Worm (Caenorhabditis elegans) whole organism, midembryonic: Measurements from ENCODE around the gene marb-1.

Experiments used
- T22C8.4 ChIP-seq: fragments of 200-800 bp; sonication (Bioruptor generic); IDR thresholded peaks from 2 replicates; pipeline ENCODE4 v1.3.6; 2022; ENCODE audit warnings: missing genetic modification characterization, missing compliant biosample characterization
- cog-1 ChIP-seq: sonication (generic microtip); optimal IDR thresholded peaks from 2 replicates; lab custom pipeline; 2016; ENCODE audit warnings: missing genetic modification characterization, missing compliant biosample characterization
- flt-1 ChIP-seq: fragments of 200-800 bp; sonication (Bioruptor generic); IDR thresholded peaks from 2 replicates; pipeline ENCODE4 v1.3.6; 2022; ENCODE audit warnings: missing genetic modification characterization, missing compliant biosample characterization
- klf-2 ChIP-seq: fragments of 200-800 bp; sonication (Bioruptor generic); conservative IDR thresholded peaks from 2 replicates; pipeline ENCODE4 v1.3.6; 2022; ENCODE audit warnings: missing genetic modification reagents, missing genetic modification characterization, missing compliant biosample characterization
- med-1 ChIP-seq: sonication (generic microtip); optimal IDR thresholded peaks from 2 replicates; lab custom pipeline; 2017; ENCODE audit warnings: missing genetic modification characterization, mild to moderate bottlenecking, missing compliant biosample characterization, antibody characterized with exemption, missing genetic modification reagents; ENCODE audit not compliant: insufficient read depth
- ref-1 ChIP-seq: fragments of 200-800 bp; sonication (Bioruptor generic); conservative IDR thresholded peaks from 2 replicates; pipeline ENCODE4 v1.3.6; 2022; ENCODE audit warnings: missing genetic modification reagents, missing genetic modification characterization, missing compliant biosample characterization
- tab-1 ChIP-seq: fragments of 200-800 bp; sonication (Bioruptor generic); IDR thresholded peaks from 2 replicates; pipeline ENCODE4 v1.3.6; 2022; ENCODE audit warnings: missing genetic modification characterization, missing compliant biosample characterization
- ztf-23 ChIP-seq: fragments of 200-800 bp; sonication (Bioruptor generic); IDR thresholded peaks from 2 replicates; pipeline ENCODE4 v1.3.6; 2022; ENCODE audit warnings: missing genetic modification reagents, missing genetic modification characterization, missing compliant biosample characterization
- ztf-29 ChIP-seq: fragments of 200-800 bp; sonication (Bioruptor generic); IDR thresholded peaks from 2 replicates; pipeline ENCODE4 v1.3.6; 2022; ENCODE audit warnings: missing genetic modification reagents, missing genetic modification characterization, missing compliant biosample characterization

Gene marb-1

ce11 chrIV:12218253-12218652 is 9.4 kb upstream of the marb-1 start:
- TF ChIP-seq flt-1 (GFP tag; lab: Robert Waterston, UW): no peak
- no peak for TF ChIP-seq cog-1 (tag; lab: Kevin White, UChicago)
- TF ChIP-seq ref-1 (GFP tag; lab: Robert Waterston, UW): no peak
- no peak for TF ChIP-seq T22C8.4
- TF ChIP-seq klf-2 (GFP tag; lab: Robert Waterston, UW): no peak
- TF ChIP-seq tab-1 (GFP tag; lab: Robert Waterston, UW): no peak
- TF ChIP-seq ztf-29 (GFP tag; lab: Robert Waterston, UW): no peak
- no peak for TF ChIP-seq ztf-23 (GFP tag; lab: Robert Waterston, UW)
- no peak for TF ChIP-seq med-1 (GFP tag; lab: Kevin White, UChicago)

ce11 chrIV:12217142-12217541 is 8.3 kb upstream of the marb-1 start:
- no peak for TF ChIP-seq ztf-29 (GFP tag; lab: Robert Waterston, UW)
- no peak for TF ChIP-seq ztf-23 (GFP tag; lab: Robert Waterston, UW)
- TF ChIP-seq med-1 (GFP tag; lab: Kevin White, UChicago): no peak

DNA sequence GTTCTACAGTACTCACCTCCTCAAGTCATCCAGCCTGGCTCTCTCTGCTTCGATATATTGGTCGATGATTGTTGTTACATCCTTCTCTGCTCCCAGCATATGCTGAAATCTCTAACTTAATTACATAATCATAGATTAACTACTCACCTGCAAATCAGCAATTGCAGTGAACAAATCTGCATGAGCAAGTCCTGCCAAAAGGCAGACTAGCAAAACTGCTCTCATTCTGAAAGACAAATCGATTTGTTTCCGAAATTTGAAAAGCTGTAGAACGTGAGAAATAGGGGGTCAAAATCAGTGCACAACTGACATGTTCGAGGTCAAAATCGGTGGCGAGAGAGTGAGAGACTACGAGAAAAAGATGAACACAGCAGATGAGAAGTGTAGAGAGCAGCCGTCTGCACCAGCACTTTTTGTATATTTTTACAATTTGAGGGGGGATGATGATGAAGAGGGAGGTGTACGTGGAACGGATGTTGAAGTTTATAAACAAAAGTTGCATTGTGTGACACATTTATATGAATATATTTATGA is 7.0 kb upstream of the marb-1 start, which contains the start of gene phy-2:
Gene phy-2, minus strand, starts transcription at position 226 of the 534 bp plus-strand sequence.
- TF ChIP-seq klf-2 (GFP tag; lab: Robert Waterston, UW): no peak
- no peak for TF ChIP-seq ztf-29 (GFP tag; lab: Robert Waterston, UW)
- no peak for TF ChIP-seq ref-1 (GFP tag; lab: Robert Waterston, UW)
- TF ChIP-seq ztf-23 (GFP tag; lab: Robert Waterston, UW): no peak
- TF ChIP-seq flt-1 (GFP tag; lab: Robert Waterston, UW): no peak
- TF ChIP-seq tab-1 (GFP tag; lab: Robert Waterston, UW): no peak
- TF ChIP-seq cog-1 (tag; lab: Kevin White, UChicago): no peak
- TF ChIP-seq med-1 (GFP tag; lab: Kevin White, UChicago): no peak
- no peak for TF ChIP-seq T22C8.4

- no peak for TF ChIP-seq ztf-23 (GFP tag; lab: Robert Waterston, UW)
- TF ChIP-seq ref-1 (GFP tag; lab: Robert Waterston, UW): no peak
- no peak for TF ChIP-seq klf-2 (GFP tag; lab: Robert Waterston, UW)
- no peak for TF ChIP-seq flt-1 (GFP tag; lab: Robert Waterston, UW)
- TF ChIP-seq med-1 (GFP tag; lab: Kevin White, UChicago): no peak
- no peak for TF ChIP-seq tab-1 (GFP tag; lab: Robert Waterston, UW)
- TF ChIP-seq ztf-29 (GFP tag; lab: Robert Waterston, UW): no peak
- no peak for TF ChIP-seq T22C8.4
- no peak for TF ChIP-seq cog-1 (tag; lab: Kevin White, UChicago)
These were observed 4.0 kb upstream of the marb-1 start for ce11 chrIV:12212814-12213213.

DNA sequence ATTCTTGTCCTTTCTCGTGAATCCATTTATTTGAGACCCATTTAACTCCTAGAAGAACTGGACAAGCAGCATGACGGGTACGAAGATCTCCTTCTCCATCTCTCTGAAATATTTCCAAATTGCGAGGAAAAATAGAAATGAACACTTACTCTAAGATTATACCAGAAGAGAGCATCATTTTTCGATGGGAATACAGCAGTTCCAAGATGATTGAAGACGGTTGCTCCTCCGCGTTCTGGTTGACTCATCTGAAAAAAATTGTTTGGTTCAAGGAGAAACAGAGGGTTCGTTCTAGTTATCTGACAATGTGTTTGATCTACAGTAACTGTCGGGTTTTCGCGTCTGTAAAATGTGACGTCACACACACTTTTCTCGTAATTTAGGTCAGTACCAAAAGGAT is 2.5 kb upstream of the marb-1 start:
- TF ChIP-seq klf-2 (GFP tag; lab: Robert Waterston, UW): no peak
- no peak for TF ChIP-seq T22C8.4
- TF ChIP-seq med-1 (GFP tag; lab: Kevin White, UChicago): no peak
- TF ChIP-seq tab-1 (GFP tag; lab: Robert Waterston, UW): no peak
- TF ChIP-seq flt-1 (GFP tag; lab: Robert Waterston, UW): no peak

DNA sequence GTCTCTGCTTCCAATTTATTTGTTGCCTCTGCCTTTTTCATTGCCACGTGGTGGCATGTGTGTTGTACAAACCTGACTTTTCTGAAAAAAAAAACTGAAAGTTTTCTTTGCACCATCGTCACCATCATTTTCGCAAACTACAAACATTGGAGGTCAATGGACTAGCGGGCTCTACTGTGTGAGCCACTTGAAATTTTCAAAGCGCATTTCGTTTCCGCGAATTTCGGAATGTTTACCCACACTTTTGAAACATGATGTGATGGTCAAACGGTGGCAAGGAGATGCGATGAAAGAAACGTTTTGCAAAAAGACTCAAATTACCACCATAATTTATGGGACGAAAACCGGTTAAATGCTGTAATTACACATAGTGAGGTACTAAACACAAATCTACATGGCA is 937 bp downstream of the marb-1 start:
- TF ChIP-seq T22C8.4 (no peak), tab-1 (GFP tag; lab: Robert Waterston, UW) (no peak), ztf-29 (GFP tag; lab: Robert Waterston, UW) (no peak), cog-1 (tag; lab: Kevin White, UChicago) (no peak), klf-2 (GFP tag; lab: Robert Waterston, UW) (no peak), ref-1 (GFP tag; lab: Robert Waterston, UW) (no peak), med-1 (GFP tag; lab: Kevin White, UChicago) (no peak), flt-1 (GFP tag; lab: Robert Waterston, UW) (no peak), ztf-23 (GFP tag; lab: Robert Waterston, UW) (no peak)

DNA sequence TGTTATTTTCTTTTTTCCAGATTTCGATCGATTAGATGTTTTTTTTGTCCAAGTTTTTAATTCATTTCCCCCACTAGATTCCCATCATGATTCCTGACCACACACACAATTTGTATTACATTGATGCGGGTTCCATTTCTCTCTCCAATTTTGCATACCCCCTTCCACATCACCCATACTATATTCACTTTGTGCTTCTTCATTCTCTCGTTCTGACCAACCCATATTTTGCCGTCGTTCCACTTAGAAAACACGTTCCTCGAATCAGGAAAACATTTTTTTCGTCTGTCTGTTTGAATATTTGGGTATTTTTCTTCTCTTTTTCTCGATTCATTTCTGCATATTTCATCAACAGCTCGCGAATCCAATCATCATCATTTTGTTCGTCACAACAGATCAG is 1.4 kb downstream of the marb-1 start:
- TF ChIP-seq ztf-23 (GFP tag; lab: Robert Waterston, UW) (no peak), flt-1 (GFP tag; lab: Robert Waterston, UW) (no peak), med-1 (GFP tag; lab: Kevin White, UChicago) (no peak), klf-2 (GFP tag; lab: Robert Waterston, UW) (no peak), ztf-29 (GFP tag; lab: Robert Waterston, UW) (no peak), T22C8.4 (no peak), ref-1 (GFP tag; lab: Robert Waterston, UW) (no peak), tab-1 (GFP tag; lab: Robert Waterston, UW) (no peak), cog-1 (tag; lab: Kevin White, UChicago) (no peak)

- TF ChIP-seq ref-1 (GFP tag; lab: Robert Waterston, UW): no peak
- no peak for TF ChIP-seq ztf-23 (GFP tag; lab: Robert Waterston, UW)
- TF ChIP-seq tab-1 (GFP tag; lab: Robert Waterston, UW): no peak
- TF ChIP-seq ztf-29 (GFP tag; lab: Robert Waterston, UW): no peak
- TF ChIP-seq flt-1 (GFP tag; lab: Robert Waterston, UW): no peak
- no peak for TF ChIP-seq med-1 (GFP tag; lab: Kevin White, UChicago)
- TF ChIP-seq T22C8.4: no peak
- TF ChIP-seq klf-2 (GFP tag; lab: Robert Waterston, UW): no peak
- TF ChIP-seq cog-1 (tag; lab: Kevin White, UChicago): no peak
These were observed 4.8 kb downstream of the marb-1 start for ce11 chrIV:12203968-12204367.

ce11 chrIV:12202949-12203348 is 5.9 kb downstream of the marb-1 start, which contains the start of gene F35G2.1:
F35G2.1 (plus strand) TSS chrIV:12203249.
- TF ChIP-seq cog-1 (tag; lab: Kevin White, UChicago) (no peak), ztf-23 (GFP tag; lab: Robert Waterston, UW) (no peak), ref-1 (GFP tag; lab: Robert Waterston, UW) (no peak), flt-1 (GFP tag; lab: Robert Waterston, UW) (no peak), klf-2 (GFP tag; lab: Robert Waterston, UW) (no peak), T22C8.4 (no peak), ztf-29 (GFP tag; lab: Robert Waterston, UW) (no peak), med-1 (GFP tag; lab: Kevin White, UChicago) (no peak), tab-1 (GFP tag; lab: Robert Waterston, UW) (no peak)
